Fruit fly (Drosophila melanogaster): ENCODE results near the gene Surf4.

dm6 chr3R:15345198-15346017, 568 bp downstream of the Surf4 start:
- TF ChIP-seq CG8478 (optimal IDR thresholded peaks at IDR 0.05) (no peak), CTCF (optimal IDR thresholded peaks at IDR 0.05) (no peak)

Measured in S2 (cell line).